Worm (Caenorhabditis elegans): ENCODE results near the gene F41B5.1.

The F41B5.1 gene

DNA sequence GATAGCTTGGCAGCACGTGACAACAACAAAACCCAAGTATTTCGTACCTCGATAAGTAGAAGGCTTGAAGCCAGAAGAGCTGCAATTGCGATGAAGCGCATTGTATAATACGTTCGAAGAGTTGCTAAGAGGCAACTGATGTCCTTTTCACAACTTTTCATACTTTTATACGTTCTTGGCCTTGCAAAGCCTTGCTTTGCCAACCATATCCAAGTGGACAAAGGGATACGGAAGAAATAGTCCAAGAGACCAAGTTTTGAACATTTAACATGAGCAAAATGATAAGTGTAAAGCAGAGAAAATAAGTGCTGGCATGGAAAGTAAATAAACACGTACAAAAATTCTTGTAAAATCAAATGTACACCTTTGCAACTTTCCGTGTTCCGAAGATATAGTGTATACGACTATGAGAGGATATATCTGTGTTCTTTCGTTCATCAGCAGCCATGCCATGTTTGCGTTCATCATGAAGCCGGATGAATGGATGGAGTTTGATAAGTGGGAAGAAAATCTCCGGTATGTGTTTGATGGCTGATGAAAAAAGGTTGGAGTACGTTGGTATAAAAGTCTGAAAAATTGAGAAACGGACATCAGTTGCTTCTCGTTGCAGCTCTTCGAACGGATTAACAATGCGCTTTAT, 19.0 kb downstream of the F41B5.1 start, which contains the start of the genes Y5H2A.4 and abu-4:
TSS of gene Y5H2A.4 (minus strand) at position 101 of the 640 bp plus-strand sequence.
TSS of gene abu-4 (plus strand) at position 590 of the 640 bp plus-strand sequence.
- TF ChIP-seq unc-62 (GFP tag; optimal IDR thresholded peaks at IDR 0.05 in 1 of 2): peak in 1 of 2 experiments; percentile 86
- TF ChIP-seq unc-62 (tag; optimal IDR thresholded peaks at IDR 0.05): no peak
- TF ChIP-seq Y105C5A.15 (GFP tag; IDR thresholded peaks at IDR 0.05): no peak

DNA sequence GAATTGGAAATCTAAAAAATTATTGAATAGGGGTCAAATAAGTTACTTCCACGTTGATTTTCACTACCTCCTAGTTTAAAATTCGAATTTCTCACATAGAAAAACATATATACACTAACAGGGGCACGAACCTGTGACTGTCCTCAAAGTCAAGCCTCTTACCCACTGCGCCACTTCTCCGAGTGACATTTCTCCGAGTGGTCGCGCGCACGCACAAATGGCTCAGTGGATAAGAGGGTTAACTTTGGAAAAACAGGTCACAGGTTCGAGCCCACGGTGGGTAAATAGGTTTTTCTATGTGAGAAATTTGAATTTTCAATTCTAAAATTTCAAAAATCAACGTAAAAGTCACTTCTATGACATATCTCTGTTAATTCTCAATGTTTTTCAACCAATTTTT, 21.9 kb downstream of the F41B5.1 start:
- no peak for TF ChIP-seq arid-1 (GFP tag; conservative IDR thresholded peaks at IDR 0.05)
- no peak for TF ChIP-seq mdl-1 (tag; optimal IDR thresholded peaks at IDR 0.05)
- TF ChIP-seq lin-29 (GFP tag; IDR thresholded peaks at IDR 0.05): no peak
- TF ChIP-seq daf-19 (GFP tag; conservative IDR thresholded peaks at IDR 0.05): no peak
- no peak for TF ChIP-seq mdt-29 (GFP tag; IDR thresholded peaks at IDR 0.05)
- no peak for TF ChIP-seq dmd-9 (GFP tag; IDR thresholded peaks at IDR 0.05)
- TF ChIP-seq nhr-48 (tag; optimal IDR thresholded peaks at IDR 0.05): no peak
- TF ChIP-seq ces-1 (GFP tag; optimal IDR thresholded peaks at IDR 0.05): no peak
- no peak for TF ChIP-seq lsy-2 (tag; optimal IDR thresholded peaks at IDR 0.05)
- no peak for TF ChIP-seq nhr-28 (tag; optimal IDR thresholded peaks at IDR 0.05)
- 0 out of 2 replicates have a peak, but pooled peaks have one; percentile 43 for TF ChIP-seq Y48G9A.11 (GFP tag; IDR thresholded peaks at IDR 0.05)
- no peak for TF ChIP-seq dmd-8 (GFP tag; IDR thresholded peaks at IDR 0.05)
- no peak for TF ChIP-seq D1046.2 (GFP tag; IDR thresholded peaks at IDR 0.05)
- peak; percentile 26 for TF ChIP-seq lin-13 (GFP tag; optimal IDR thresholded peaks at IDR 0.05)
- TF ChIP-seq zip-2 (tag; optimal IDR thresholded peaks at IDR 0.05): no peak
- peak; percentile 34 for TF ChIP-seq hlh-30 (tag; optimal IDR thresholded peaks at IDR 0.05; ENCODE audit: insufficient read depth)
- peak; percentile 3 for TF ChIP-seq dve-1 (tag; optimal IDR thresholded peaks at IDR 0.05; ENCODE audit: insufficient read depth)
- TF ChIP-seq fkh-10 (GFP tag; optimal IDR thresholded peaks at IDR 0.05): no peak

DNA sequence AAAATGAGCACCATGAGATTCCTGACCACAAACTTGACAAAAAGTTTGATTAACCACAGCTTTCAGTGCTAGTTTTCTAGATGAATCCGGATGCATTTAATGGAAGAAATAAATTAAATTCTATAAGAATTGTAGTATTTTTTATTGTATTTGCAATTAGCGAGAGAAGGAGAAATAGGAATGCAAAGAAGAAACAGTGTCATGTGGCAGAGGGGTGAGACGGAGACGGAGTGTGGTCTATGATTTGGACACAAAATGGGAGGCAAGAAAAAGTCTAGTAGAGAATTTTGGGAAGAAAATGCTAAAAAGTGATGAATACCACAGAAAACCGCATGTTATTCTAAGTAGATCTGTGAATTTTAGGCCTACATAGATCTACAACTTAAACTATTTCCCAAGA, 22.7 kb downstream of the F41B5.1 start, which contains the start of gene nhr-59:
TSS of gene nhr-59 (minus strand) at position 214 of the 400 bp plus-strand sequence.
- TF ChIP-seq hlh-11 (tag; optimal IDR thresholded peaks at IDR 0.05): peak; percentile 42
- peak; percentile 23 for TF ChIP-seq aha-1 (tag)
- TF ChIP-seq dmd-6 (GFP tag; IDR thresholded peaks at IDR 0.05): peak; percentile 26; the same call in 1 of the 2 replicates
- TF ChIP-seq ceh-20 (GFP tag; IDR thresholded peaks at IDR 0.05): no peak
- TF ChIP-seq ces-1 (GFP tag; optimal IDR thresholded peaks at IDR 0.05): no peak
- TF ChIP-seq pqm-1 (tag; optimal IDR thresholded peaks at IDR 0.05): peak; percentile 17
- TF ChIP-seq zfp-2 (tag; optimal IDR thresholded peaks at IDR 0.05): no peak
- no peak for TF ChIP-seq F10B5.3 (tag; optimal IDR thresholded peaks at IDR 0.05)
- peak in 1 of 2 experiments; percentile 9 for TF ChIP-seq mdl-1 (tag; optimal IDR thresholded peaks at IDR 0.05)
- TF ChIP-seq daf-8 (GFP tag; IDR thresholded peaks at IDR 0.05): no peak
- TF ChIP-seq mes-2 (tag; optimal IDR thresholded peaks at IDR 0.05; ENCODE audit: poor library complexity, severe bottlenecking): peak; percentile 7
- TF ChIP-seq nhr-28 (tag; optimal IDR thresholded peaks at IDR 0.05): peak; percentile 88
- TF ChIP-seq hlh-30 (tag; optimal IDR thresholded peaks at IDR 0.05; ENCODE audit: insufficient read depth): peak; percentile 81

DNA sequence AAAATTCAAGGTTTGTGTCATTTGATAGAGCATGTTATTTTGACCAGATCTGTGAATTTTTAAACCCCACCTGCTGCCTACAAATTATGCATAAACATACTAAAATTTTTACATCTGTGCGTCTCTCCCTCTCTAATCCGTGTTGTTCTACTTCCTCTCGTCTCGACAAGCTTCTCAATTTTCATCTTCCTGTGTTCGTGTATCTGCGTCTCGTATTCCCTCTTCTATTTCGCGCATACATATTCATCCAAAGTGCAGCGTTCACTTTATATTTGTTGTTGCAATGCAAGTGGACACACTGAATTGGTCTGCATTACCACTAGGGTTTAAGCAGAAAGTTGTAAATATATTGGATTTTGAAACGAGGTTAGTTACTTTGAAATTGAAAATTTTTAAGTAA, 23.2 kb downstream of the F41B5.1 start, which contains the start of gene fbxa-137:
TSS of gene fbxa-137 (plus strand) at position 274 of the 400 bp plus-strand sequence.
- TF ChIP-seq nhr-41 (GFP tag; IDR thresholded peaks at IDR 0.05) (no peak), unc-62 (GFP tag; optimal IDR thresholded peaks at IDR 0.05 in 1 of 2) (peak in 1 of 2 experiments; percentile 69), unc-62 (tag; optimal IDR thresholded peaks at IDR 0.05) (no peak)

DNA sequence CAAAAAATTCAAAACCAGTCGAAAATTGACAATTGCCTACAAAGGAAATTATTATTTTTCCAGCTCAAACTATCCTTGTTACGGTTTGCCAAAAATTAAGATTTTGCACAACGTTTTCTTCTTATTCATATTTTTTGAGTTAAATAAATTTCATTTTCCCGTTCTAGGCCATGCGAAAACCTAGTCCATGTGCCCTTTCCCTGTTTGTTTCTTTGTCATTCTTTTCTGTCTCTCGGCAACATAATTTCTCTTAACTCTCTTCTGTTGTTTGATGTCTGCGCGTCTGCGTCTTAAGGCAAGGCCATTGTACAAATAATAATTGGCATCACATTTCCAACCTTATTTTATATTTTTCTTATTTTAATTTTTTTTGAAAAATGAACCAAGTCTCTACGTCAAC, 26.2 kb downstream of the F41B5.1 start, which contains the start of gene nhr-228:
TSS of gene nhr-228 (plus strand) at position 261 of the 400 bp plus-strand sequence.
- no peak for TF ChIP-seq pha-4 (GFP tag; IDR thresholded peaks at IDR 0.05)
- no peak for TF ChIP-seq pha-4 (tag; optimal IDR thresholded peaks at IDR 0.05)
- TF ChIP-seq ceh-82 (tag; optimal IDR thresholded peaks at IDR 0.05): no peak
- TF ChIP-seq set-16 (GFP tag; IDR thresholded peaks at IDR 0.05): no peak
- no peak for TF ChIP-seq aly-2 (tag; optimal IDR thresholded peaks at IDR 0.05)
- no peak for TF ChIP-seq mdt-29 (GFP tag; IDR thresholded peaks at IDR 0.05)
- TF ChIP-seq skn-1 (tag; optimal IDR thresholded peaks at IDR 0.05): no peak
- TF ChIP-seq ceh-44 (GFP tag; IDR thresholded peaks at IDR 0.05): no peak
- TF ChIP-seq dmd-8 (GFP tag; IDR thresholded peaks at IDR 0.05): no peak
- no peak for TF ChIP-seq spr-3 (GFP tag; optimal IDR thresholded peaks at IDR 0.05)
- TF ChIP-seq dve-1 (tag; optimal IDR thresholded peaks at IDR 0.05; ENCODE audit: insufficient read depth): peak; percentile 55
- no peak for TF ChIP-seq duxl-1 (tag; optimal IDR thresholded peaks at IDR 0.05; ENCODE audit: poor library complexity)
- TF ChIP-seq lin-29 (GFP tag; IDR thresholded peaks at IDR 0.05): no peak
- TF ChIP-seq fos-1 (tag; optimal IDR thresholded peaks at IDR 0.05): no peak
- no peak for TF ChIP-seq php-3 (GFP tag; IDR thresholded peaks at IDR 0.05)

Measured in whole organism, L4 larva.